Fruit fly (Drosophila melanogaster) whole organism, embryonic: ENCODE data around the gene Inx6.

ENCODE experiments used
- Bteb2 ChIP-seq: fragments of 200-800 bp; sonication (Bioruptor generic); optimal IDR thresholded peaks from 2 replicates; lab custom pipeline; 2016; ENCODE audit warnings: missing biosample characterization, missing genetic modification characterization
- chinmo ChIP-seq: fragments of 200-800 bp; sonication (Bioruptor generic); IDR thresholded peaks from 4 replicates; pipeline ENCODE4 v1.3.6; 2022; ENCODE audit warnings: missing biosample characterization, missing genetic modification characterization; ENCODE audit not compliant: partially characterized antibody
- gcm2 ChIP-seq: fragments of 200-800 bp; sonication (Bioruptor generic); optimal IDR thresholded peaks from 2 replicates; lab custom pipeline; 2016; ENCODE audit warnings: missing biosample characterization, missing genetic modification characterization
- nerfin-1 ChIP-seq: fragments of 200-800 bp; sonication (Bioruptor generic); optimal IDR thresholded peaks from 3 replicates; lab custom pipeline; 2019; ENCODE audit warnings: missing biosample characterization, mild to moderate bottlenecking, missing genetic modification characterization, moderate library complexity

DNA sequence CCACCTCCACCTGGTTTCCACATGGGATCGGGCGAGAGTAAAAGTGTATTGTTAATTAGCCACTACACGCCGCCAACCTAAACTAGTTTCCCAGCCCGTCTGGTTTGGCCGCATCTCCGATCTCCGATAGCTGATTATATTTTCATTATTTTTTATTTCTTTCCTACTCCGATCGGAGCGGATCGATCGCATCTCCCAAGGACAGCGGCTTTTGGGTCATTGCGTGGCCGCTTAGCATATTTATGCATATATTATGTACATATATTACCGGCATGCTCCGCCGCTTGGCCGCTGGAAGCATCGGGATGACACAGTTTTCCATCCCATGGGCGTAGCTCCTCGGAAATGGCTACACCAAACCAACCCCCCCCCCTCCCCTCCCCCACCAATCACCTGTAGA lies 31.7 kb downstream of the Inx6 start:
- no peak for TF ChIP-seq gcm2 (GFP tag; lab: Kevin White, UChicago)
- peak; percentile 82; the same call in 2 of the 4 replicates for TF ChIP-seq chinmo
- TF ChIP-seq nerfin-1, result no peak
- TF ChIP-seq Bteb2, result no peak
